Fruit fly (Drosophila melanogaster) whole organism: ENCODE results near the gene CG10841.

Experiments used
- EcR ChIP-seq, 2 experiments: fragments of >200 bp; optimal IDR thresholded peaks; 2 replicates each; lab custom pipeline; 2017; ENCODE audit warnings: missing biosample characterization in 2 of 2, missing genetic modification characterization in 2 of 2, missing genetic modification reagents in 2 of 2
- pan ChIP-seq: fragments of >200 bp; optimal IDR thresholded peaks from 2 replicates; lab custom pipeline; 2017
- psq ChIP-seq: fragments of >200 bp; optimal IDR thresholded peaks from 2 replicates; lab custom pipeline; 2017

DNA sequence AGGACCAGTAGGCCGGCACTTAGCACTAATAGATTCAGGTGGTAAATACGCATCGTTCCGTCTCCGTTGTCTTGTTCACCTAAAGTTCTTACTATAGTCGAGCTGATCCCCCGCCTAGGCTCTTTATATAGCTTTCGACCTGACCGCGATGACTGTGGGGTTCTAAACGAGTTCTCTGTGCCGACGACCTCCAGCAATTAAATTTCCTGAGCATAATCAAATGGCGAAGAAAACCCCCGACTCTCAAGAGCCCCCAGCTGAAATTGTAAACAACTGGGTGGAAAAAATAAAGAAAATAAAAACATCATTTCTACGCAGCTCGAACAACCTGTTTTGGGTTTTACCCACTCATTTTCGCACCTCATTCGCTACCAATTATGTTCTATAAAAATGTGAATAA, 22.6 kb upstream of the CG10841 start, which contains the start of gene CG9759:
- no peak for TF ChIP-seq psq (lab: Kevin White, UChicago)
- TF ChIP-seq EcR (GFP tag; optimal IDR thresholded peaks at IDR 0.05; lab: Kevin White, UChicago), result no peak
- no peak for TF ChIP-seq pan (lab: Kevin White, UChicago)
